Worm (Caenorhabditis elegans): ENCODE data around the gene unc-8.

The unc-8 gene

DNA sequence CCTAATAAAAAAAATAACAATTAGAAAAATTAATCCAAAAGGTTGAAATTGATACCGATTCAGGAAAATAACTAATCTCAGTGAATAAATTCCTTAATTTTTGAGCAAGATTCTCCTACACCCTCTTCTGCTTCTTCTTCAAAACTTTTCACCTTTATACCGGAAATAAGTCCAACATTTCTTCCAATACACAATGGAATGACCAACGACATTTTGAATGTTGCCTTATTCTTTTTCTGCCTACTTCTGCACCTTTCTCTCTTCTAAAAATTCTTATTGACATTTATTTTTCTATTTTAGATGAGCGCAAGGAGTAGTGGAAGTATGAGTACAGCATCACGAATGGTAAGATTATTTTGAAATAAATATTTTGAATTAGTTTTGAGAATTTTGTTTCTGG is at the start of gene unc-8:
TSS of gene unc-8 (plus strand) at position 301 of the 400 bp plus-strand sequence.
- no peak for TF ChIP-seq unc-62 (GFP tag; optimal IDR thresholded peaks at IDR 0.05)

DNA sequence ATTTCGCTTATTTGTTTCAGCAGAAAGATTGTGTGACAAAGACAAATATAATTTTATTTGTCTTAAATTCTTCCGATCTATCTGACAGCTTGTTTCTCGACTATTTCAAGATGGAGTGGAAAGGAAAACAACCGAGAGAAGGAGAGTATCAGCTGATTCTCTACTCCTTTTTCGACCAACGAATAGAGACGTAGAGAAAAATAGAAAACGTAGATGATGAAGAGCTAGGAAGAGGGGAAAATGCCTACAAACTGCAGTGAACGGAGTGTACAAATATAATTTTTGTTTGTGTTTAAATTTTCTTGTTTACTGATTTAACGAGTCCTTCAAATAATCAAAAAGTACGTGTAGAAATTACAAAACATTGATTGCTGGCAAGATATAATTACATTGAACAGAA is 49.2 kb upstream of the unc-8 start:
- no peak for TF ChIP-seq unc-62 (GFP tag; optimal IDR thresholded peaks at IDR 0.05)

DNA sequence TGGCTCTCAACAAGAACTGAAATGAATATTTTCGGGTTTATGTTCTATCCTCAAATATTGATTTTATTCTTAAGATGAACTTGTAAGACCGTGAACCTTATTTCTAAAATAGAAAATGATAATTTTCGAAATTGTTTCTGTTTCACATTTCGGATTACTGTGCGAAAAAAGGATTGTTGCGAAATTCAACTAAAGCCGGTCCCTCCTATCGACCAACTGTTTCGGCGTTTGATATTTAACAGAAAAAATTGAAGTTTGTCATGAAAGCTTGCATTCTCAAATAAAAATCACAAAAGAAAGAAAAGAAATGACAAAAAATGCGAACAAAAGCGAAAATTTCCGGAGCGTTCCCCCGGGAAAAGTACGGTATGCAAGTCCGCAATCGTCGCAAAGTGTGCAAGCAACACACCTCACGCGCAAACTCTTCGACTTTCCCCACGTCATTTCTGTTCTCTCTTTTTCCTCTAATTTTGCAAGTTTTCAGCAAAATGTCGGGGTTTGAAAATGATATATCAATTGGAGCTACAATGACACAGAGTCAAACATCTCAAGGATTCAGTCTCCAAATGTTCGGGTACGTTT is 47.8 kb upstream of the unc-8 start, which contains the start of gene C34D4.4:
TSS of gene C34D4.4 (plus strand) at position 342 of the 582 bp plus-strand sequence.
- TF ChIP-seq unc-62 (GFP tag; optimal IDR thresholded peaks at IDR 0.05): no peak

DNA sequence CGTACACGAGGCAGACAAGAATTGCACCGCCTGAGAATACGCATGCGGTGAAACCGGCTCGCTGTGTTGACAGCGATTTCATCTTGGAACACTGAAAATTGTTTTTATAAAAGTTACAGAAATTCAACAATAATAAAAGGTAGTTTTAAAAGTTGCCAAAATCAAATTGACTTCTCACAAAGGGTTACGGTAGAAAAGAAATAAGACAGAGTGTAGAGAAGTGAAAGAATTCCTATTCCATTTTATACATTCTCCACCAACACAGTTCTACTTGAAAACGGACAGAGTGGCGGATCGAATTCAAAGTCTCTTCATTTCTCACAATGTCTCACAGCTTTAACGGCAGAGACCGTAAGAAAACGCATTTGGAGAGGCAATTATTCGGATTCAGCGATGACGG is 44.5 kb upstream of the unc-8 start, which contains the start of gene col-113:
TSS of gene col-113 (minus strand) at position 101 of the 400 bp plus-strand sequence.
- TF ChIP-seq unc-62 (GFP tag; optimal IDR thresholded peaks at IDR 0.05): no peak

DNA sequence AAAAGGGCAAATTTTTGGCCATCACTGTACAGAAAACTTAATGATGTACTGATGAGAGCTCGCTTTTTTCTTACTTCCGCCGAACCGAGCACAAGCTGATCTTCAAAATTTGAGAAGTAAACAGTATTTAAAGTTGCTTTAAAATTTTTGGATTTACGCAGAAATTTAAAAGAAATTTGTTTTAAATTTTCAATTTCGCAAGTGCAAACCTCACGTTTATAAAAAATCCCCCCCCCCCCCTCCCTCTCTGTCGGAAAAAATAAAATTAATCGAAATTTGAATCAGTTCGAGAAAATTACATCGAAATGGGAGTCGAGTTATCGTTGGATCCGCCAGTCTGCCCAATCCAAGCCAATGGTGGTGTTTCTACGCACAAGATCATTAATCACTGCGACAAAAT is 43.6 kb upstream of the unc-8 start, which contains the start of gene C34D4.3:
TSS of gene C34D4.3 (plus strand) at position 301 of the 400 bp plus-strand sequence.
- TF ChIP-seq unc-62 (GFP tag; optimal IDR thresholded peaks at IDR 0.05): no peak

DNA sequence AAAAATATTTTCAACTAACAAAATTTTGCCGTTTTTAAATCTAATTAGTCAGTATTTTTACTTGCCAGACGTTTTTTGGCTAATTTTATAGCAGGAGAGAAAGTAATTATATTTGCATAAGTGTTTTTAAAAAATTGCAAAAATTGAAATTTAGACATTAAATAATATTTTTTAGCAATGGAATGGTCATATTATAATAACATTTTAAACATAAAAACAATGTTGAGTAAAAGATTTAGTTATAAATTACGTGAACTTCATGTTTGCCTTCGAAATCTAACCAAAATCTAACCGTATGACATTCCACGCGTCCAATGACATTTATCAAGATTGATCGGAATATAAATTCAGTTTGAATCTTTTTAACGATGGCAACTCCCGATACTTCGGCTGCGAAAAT is 42.6 kb upstream of the unc-8 start, which contains the start of gene C34D4.2:
TSS of gene C34D4.2 (plus strand) at position 301 of the 400 bp plus-strand sequence.
- no peak for TF ChIP-seq unc-62 (GFP tag; optimal IDR thresholded peaks at IDR 0.05)

DNA sequence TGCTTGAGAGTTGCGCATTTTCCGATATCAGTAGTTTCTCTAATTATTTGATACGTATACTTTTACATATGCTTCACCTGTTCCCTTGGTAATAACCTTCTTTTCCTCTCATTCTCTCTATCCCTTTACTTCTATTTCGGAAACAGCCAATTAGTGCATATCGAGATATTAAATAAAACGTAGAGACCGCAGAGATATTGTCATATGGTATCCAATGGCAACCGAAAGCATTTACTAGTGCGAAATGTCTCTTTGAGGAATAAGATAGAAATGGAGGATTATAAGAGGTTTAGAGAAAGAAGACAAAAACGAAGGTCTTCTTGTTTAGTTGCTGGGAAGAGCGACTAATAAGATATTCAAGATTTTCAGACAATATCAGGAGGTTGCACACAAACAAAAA is 40.6 kb upstream of the unc-8 start, which contains the start of gene maph-9:
TSS of gene maph-9 (plus strand) at position 273 of the 400 bp plus-strand sequence.
- TF ChIP-seq unc-62 (GFP tag; optimal IDR thresholded peaks at IDR 0.05): no peak

DNA sequence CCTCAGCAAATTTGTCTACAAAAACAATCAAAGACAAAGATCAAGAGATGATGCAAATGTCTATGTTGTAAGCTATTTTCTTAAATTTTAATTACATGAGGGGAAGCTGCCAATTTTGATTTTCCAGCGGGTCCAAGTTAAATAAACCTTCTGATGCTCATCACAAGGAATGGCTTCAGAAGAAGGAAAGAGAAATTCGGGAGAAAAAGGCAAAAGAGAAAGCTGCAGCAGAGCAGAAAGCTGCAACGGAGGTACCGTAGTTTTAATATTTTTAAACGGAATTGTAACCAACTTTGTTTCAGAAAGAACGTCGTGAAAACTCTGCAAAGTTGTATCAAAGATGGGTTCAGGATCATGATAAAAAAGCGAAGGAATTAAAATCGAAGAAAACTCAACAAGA is 38.8 kb upstream of the unc-8 start:
- no peak for TF ChIP-seq unc-62 (GFP tag; optimal IDR thresholded peaks at IDR 0.05)

DNA sequence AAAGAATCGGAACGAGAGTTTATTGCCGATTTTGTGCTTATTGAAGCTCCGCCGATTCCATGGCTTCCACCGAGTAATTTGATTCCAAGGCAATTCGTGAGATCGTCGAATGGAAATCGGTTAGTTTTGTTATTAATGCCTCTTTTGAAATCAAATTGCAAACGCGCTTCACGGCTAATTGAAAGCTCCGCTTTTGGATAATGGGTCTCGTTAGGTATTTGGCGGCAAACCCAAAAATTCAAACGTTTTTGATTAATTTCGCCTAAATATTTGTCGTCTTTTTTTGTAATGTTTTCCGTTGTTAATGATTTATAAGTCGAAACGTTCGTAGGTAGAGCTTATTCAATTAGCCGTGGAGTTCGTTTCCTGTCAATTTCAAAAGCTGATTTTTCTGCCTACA is 37.4 kb upstream of the unc-8 start:
- no peak for TF ChIP-seq unc-62 (GFP tag; optimal IDR thresholded peaks at IDR 0.05)

DNA sequence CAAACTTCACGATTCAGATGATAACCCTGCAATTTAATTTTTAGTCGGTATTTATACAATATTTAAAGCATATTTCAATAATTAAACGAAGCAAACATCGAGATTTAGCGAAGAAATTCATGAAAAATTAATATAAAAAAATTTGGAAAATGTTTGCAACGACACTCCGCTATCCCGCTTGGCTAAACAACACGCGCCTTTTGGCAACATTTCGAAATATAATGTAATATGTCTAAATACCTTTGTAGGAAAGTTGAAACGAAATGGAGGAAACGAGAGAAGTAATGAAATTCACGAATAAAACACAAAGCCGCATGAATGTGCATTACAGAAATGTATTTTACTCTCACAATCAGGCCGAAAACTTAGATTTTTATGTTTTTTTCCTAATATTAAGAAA is 31.2 kb upstream of the unc-8 start, which contains the start of gene rpc-1:
TSS of gene rpc-1 (minus strand) at position 26 of the 400 bp plus-strand sequence.
- TF ChIP-seq unc-62 (GFP tag; optimal IDR thresholded peaks at IDR 0.05): no peak

DNA sequence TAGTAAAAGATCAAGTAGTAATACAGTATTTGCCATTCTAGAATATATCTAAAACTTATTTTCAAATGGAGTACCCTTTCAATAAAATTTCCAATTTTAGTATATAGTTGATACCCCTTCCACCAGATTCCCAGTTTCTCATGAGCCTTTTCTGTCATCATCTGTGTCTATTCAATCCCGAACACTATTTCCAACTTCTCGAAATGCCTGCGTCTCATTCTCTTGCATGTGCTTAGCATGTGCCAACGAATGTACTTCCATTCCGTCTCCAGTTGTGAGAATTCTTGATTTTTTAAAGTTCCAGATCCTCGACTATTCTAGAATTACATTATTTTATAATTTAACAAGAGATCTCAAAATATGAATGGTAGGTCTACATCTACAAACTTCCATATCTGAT is 30.4 kb upstream of the unc-8 start, which contains the start of gene C42D4.18:
TSS of gene C42D4.18 (plus strand) at position 231 of the 400 bp plus-strand sequence.
- TF ChIP-seq unc-62 (GFP tag; optimal IDR thresholded peaks at IDR 0.05): no peak

DNA sequence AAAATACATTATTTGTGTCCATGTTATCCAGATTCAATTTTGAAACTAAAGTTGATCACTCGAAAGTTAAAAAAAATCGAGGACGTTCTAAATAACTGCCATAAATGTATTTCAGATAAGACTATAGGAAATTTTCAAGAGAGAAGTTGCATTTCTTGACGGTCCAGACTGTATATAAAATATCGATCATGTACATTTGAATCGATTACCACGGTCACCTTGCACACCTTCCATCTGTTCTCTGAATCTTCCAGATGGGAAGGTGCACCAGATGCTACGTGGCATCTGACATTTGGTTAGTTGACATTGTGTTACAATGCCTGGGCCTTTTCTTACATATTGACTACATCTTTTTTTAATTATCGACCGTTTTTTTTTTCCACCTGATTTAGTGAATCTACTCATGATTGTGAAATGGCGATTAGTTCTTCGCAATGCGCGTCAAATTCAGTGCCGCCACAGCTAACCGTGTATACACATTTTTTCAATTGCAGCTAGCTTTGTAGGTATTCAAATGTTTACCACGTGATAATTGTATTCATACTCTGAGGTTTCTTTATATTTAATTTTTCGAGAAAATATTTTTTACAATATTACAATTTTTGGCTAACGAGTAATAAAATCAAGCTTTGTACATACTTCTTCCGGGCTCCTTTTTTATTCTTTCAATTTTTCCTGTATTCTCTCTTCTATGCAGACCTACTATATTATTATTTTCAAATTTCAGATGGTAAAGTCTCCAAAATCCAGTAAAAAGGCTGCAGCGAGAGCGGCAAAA is 28.8 kb upstream of the unc-8 start, which contains the start of gene skr-16:
TSS of gene skr-16 (plus strand) at position 728 of the 778 bp plus-strand sequence.
- no peak for TF ChIP-seq unc-62 (GFP tag; optimal IDR thresholded peaks at IDR 0.05)

DNA sequence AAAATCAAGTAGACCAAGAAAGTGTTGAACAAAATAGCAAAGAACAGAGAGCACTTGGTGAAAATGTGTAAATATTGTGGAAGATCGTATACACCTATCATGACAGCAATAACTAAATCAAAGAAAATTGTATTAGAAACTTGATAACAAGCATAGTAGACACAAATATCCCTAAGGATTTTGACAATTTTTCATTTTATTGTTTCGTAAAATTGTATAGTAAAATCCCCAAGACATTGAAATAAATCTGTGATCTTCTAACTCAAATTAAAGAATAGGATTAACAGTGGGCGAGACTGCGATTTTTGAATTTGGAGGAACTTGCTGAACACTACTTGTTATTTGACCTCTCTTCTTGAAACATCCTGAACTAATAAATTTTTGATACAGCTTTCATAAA is 25.7 kb upstream of the unc-8 start, which contains the start of gene str-220:
TSS of gene str-220 (minus strand) at position 101 of the 400 bp plus-strand sequence.
- no peak for TF ChIP-seq unc-62 (GFP tag; optimal IDR thresholded peaks at IDR 0.05)

DNA sequence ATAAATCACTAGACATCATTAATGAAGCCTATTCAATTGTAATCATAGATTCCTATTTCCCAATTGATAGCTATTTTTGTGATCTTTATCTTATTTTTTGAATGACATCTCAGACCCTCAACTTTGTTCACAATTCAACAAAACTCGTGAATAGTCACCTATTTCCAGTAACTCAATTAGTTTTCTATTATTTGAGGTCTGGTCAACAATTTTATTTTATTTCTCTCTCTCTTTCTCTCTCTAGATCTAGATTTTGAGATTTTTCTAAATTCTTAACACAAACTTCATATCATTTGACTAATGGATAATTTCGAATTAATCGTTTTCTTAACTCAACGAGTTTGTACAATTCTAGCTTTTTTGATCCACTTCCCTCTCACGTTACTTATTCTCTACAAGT is 23.5 kb upstream of the unc-8 start, which contains the start of gene str-1:
TSS of gene str-1 (plus strand) at position 301 of the 400 bp plus-strand sequence.
- no peak for TF ChIP-seq unc-62 (GFP tag; optimal IDR thresholded peaks at IDR 0.05)

DNA sequence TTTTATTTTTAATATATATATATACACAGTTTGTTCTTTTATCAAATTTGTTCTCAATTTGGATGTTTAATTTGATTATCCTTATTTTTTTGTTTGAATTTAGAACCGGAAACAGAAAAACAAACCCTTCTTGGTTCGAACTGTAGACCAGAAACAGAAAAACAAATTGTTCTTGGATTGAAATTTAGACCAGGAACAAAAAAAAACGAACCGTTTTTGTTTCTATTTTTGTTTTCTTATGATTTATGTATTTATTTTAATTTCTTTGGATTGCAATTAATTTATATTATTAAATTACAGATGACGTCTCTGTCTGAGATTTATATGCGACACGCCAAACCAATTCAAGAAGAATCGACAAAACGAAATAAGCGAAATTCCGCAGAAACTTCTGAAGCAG is 21.6 kb upstream of the unc-8 start, which contains the start of gene C42D4.19:
TSS of gene C42D4.19 (plus strand) at position 301 of the 400 bp plus-strand sequence.
- TF ChIP-seq unc-62 (GFP tag; optimal IDR thresholded peaks at IDR 0.05): no peak

DNA sequence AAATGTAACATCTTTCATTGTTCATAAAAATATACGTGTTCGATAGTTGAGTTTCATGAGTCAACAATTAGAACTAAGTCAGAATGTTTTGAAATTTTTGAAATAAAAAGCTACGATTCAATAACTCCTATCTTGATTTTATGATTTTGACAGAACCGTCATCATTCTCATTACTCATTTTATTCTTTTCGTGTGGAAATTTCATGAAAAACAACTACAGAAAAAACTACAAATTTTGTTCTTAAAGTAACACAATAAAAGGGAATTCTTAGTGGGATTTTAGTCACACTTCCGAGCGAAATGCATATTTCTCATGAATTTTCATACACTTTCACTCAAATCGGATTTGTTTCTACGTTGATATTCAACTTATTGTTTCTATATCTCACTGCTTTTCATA is 20.1 kb upstream of the unc-8 start, which contains the start of gene str-44:
TSS of gene str-44 (plus strand) at position 301 of the 400 bp plus-strand sequence.
- no peak for TF ChIP-seq unc-62 (GFP tag; optimal IDR thresholded peaks at IDR 0.05)
